Worm (Caenorhabditis elegans): ENCODE results near the gene srh-68.

The srh-68 gene

DNA sequence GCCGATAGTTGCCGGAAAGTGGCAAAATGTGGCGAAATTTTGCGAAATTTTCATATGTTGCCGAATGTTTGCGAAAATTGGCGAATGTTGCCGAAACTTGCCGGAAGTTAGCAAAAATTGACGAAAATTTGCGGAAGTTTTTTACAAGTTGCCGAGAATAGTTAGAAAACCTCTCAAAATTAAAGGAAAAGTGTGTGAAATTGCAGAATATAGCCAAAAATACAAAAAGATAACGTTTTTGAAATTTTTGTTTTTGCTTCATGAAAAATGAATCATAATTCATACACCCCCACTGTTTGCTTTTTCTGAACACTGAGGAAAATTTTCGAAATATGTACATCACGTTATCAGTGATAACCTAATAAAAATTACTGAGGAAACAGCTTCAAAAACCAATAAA, 25.5 kb upstream of the srh-68 start:
- TF ChIP-seq rnt-1 (tag; optimal IDR thresholded peaks at IDR 0.05) (no peak), efl-1 (optimal IDR thresholded peaks at IDR 0.05) (no peak), efl-1 (GFP tag; optimal IDR thresholded peaks at IDR 0.05 in 1 of 2) (peak in 1 of 2 experiments; percentile 91)

DNA sequence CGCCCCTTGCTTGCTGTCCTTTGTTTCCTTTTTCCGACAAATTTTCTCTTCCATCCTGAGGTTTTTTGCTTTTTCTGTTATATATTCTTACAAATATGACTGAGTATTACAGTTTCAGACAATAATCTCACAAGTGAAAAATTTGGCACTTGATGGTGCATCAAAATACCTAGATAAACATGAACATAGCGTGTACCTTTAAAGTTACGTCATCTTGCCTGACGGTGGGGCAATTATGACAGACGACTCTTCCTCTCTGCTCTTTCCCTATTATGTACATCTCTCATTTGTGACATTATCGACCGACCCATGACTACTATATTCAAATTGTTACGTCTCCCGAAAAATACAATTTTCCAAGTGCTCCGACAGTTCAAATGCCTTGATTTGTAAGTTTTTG, 24.5 kb upstream of the srh-68 start, which contains the start of gene fbxb-102:
Gene fbxb-102 (plus strand): TSS at position 301 of the 400 bp plus-strand sequence.
- TF ChIP-seq tlp-1 (tag; optimal IDR thresholded peaks at IDR 0.05) = no peak
- no peak for TF ChIP-seq lsy-2 (tag; optimal IDR thresholded peaks at IDR 0.05)
- no peak for TF ChIP-seq zip-4 (GFP tag; optimal IDR thresholded peaks at IDR 0.05)
- no peak for TF ChIP-seq lin-35 (GFP tag; optimal IDR thresholded peaks at IDR 0.05)
- no peak for TF ChIP-seq C34B4.2 (tag; optimal IDR thresholded peaks at IDR 0.05)
- no peak for TF ChIP-seq irx-1 (tag; optimal IDR thresholded peaks at IDR 0.05)
- no peak for TF ChIP-seq xbp-1 (tag; optimal IDR thresholded peaks at IDR 0.05)
- TF ChIP-seq F16B12.6 (tag; optimal IDR thresholded peaks at IDR 0.05) = no peak

DNA sequence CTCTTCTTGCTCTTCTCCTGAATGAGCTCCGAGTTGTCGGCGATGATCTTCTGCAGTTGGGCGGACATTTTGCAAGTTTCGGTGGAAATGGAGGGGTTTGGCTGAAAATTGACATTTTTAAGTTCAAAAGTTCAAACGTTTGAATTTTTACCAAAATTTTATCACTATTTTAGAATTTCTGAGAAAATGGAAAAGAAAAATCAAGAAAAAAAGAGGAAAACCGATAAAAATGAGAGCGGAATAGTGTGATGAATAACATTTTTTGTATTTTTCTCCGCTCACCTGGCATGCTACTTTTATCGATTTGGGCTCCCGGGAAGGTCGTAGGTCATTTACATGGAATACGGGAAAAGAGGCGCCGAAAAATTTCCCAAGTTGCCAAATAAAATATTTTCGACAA, 22.1 kb upstream of the srh-68 start, which contains the start of gene F15A4.10:
Gene F15A4.10 (minus strand): TSS at position 101 of the 400 bp plus-strand sequence.
- TF ChIP-seq alr-1 (tag; optimal IDR thresholded peaks at IDR 0.05; ENCODE audit: borderline replicate concordance) (no peak), efl-1 (optimal IDR thresholded peaks at IDR 0.05) (no peak), efl-1 (GFP tag; optimal IDR thresholded peaks at IDR 0.05 in 1 of 2) (no peak), hpl-2 (GFP tag; optimal IDR thresholded peaks at IDR 0.05) (no peak), nhr-85 (tag) (peak; percentile 29), nhr-76 (tag; optimal IDR thresholded peaks at IDR 0.05) (no peak), unc-86 (tag; optimal IDR thresholded peaks at IDR 0.05) (no peak), ets-5 (GFP tag; IDR thresholded peaks at IDR 0.05) (no peak), rnt-1 (tag; optimal IDR thresholded peaks at IDR 0.05) (no peak)

DNA sequence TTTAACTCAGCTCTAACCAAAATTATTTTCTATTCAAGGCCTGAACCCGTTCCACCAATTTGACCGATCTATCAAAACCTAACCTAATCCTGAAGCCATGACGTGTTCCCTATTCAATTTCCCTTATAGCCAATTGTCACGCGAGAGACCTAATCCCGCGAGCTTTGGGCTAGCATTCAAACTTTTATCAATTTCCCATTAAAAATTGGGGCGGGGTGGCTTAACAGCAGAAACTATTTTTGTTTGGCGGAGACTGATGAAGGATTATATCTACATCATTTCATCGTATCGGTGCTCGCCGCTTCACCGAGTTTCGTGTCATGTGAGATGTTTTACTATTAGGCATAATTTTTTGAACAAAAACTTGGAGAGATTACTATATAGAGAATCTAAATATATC, 18.3 kb upstream of the srh-68 start:
- TF ChIP-seq dsc-1 (tag; optimal IDR thresholded peaks at IDR 0.05) (peak; percentile 90), pax-3 (tag; optimal IDR thresholded peaks at IDR 0.05) (peak; percentile 60), sox-4 (tag; optimal IDR thresholded peaks at IDR 0.05) (peak; percentile 52), hpl-2 (GFP tag; optimal IDR thresholded peaks at IDR 0.05) (no peak), C04F5.9 (tag; optimal IDR thresholded peaks at IDR 0.05) (no peak), fkh-8 (tag; optimal IDR thresholded peaks at IDR 0.05) (peak; percentile 77)

DNA sequence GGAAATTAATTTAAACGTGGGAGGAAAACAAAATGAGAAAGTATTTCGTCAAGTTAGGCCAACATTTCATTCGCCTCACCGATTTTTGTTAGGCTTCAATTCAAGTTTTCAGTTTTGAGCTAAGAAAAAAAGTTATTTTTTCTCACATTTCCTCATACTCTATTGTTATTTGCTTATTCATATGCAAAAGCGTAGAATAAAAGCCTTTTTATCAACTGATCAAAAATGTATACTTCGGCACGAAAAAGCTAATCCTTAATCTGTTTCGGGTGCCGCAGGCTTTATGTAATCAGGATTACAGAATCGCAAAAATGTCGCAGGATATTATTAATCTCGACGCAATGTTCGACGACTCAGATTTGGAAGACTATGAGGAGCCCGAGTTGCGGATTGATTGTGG, 17.2 kb upstream of the srh-68 start, which contains the start of gene T21B4.15:
Gene T21B4.15 (plus strand): TSS at position 301 of the 400 bp plus-strand sequence.
- peak; percentile 53 for TF ChIP-seq dsc-1 (tag; optimal IDR thresholded peaks at IDR 0.05)
- TF ChIP-seq C34B4.2 (tag; optimal IDR thresholded peaks at IDR 0.05) = no peak
- TF ChIP-seq sptf-1 (tag; optimal IDR thresholded peaks at IDR 0.05) = no peak
- no peak for TF ChIP-seq alr-1 (tag; optimal IDR thresholded peaks at IDR 0.05; ENCODE audit: borderline replicate concordance)
- TF ChIP-seq lin-14 (GFP tag; optimal IDR thresholded peaks at IDR 0.05) = peak; percentile 25
- no peak for TF ChIP-seq hlh-4 (tag; optimal IDR thresholded peaks at IDR 0.05)

DNA sequence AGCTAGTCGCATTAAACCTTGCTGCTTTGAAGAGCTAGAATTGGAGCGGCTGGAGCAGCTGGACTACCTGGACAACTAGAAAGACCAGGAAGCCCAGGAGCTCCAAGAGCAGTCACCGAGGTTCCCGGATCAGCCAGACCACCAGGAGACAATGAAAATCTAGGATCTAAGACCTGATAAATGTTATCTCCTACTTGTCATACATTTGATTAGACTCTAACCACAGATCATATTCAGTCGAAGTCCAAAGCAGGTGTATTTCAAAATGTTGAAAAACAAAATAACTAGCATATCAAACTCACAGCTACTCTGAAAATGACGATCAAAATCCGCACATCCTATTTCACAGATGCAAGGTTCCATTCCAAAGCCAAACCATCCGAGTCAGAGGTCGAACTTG, 15.2 kb upstream of the srh-68 start, which contains the start of gene srz-6:
Gene srz-6 (plus strand): TSS at position 301 of the 400 bp plus-strand sequence.
- no peak for TF ChIP-seq aly-2 (tag; optimal IDR thresholded peaks at IDR 0.05)
- no peak for TF ChIP-seq nhr-71 (tag; optimal IDR thresholded peaks at IDR 0.05)
- no peak for TF ChIP-seq sup-37 (GFP tag; optimal IDR thresholded peaks at IDR 0.05)
- no peak for TF ChIP-seq ceh-8 (GFP tag; optimal IDR thresholded peaks at IDR 0.05)
- TF ChIP-seq C04F5.9 (tag; optimal IDR thresholded peaks at IDR 0.05) = no peak
- no peak for TF ChIP-seq mab-9 (GFP tag; IDR thresholded peaks at IDR 0.05)
- TF ChIP-seq aha-1 (tag; optimal IDR thresholded peaks at IDR 0.05) = no peak
- no peak for TF ChIP-seq lsy-2 (tag; optimal IDR thresholded peaks at IDR 0.05)
- TF ChIP-seq mdl-1 (tag; optimal IDR thresholded peaks at IDR 0.05) = no peak
- no peak for TF ChIP-seq lin-35 (GFP tag; optimal IDR thresholded peaks at IDR 0.05)
- no peak for TF ChIP-seq lin-15B (tag; optimal IDR thresholded peaks at IDR 0.05)
